Worm (Caenorhabditis elegans): ENCODE data around the gene ZK652.8.

Gene ZK652.8

ce11 chrIII:7854494-7855184 is 11.2 kb upstream of the ZK652.8 start, which contains the start of gene rpl-35 (continued):
- TF ChIP-seq F44E2.7 (GFP tag; IDR thresholded peaks at IDR 0.05), result peak; percentile 96
- peak; percentile 99 for TF ChIP-seq nhr-102 (tag; optimal IDR thresholded peaks at IDR 0.05)
- TF ChIP-seq lin-13 (GFP tag; optimal IDR thresholded peaks at IDR 0.05), result peak; percentile 99
- peak; percentile 98 for TF ChIP-seq lin-15B (tag; optimal IDR thresholded peaks at IDR 0.05)
- TF ChIP-seq lsy-2 (tag; optimal IDR thresholded peaks at IDR 0.05), result peak; percentile 99
- peak; percentile 74 for TF ChIP-seq ceh-28 (tag; optimal IDR thresholded peaks at IDR 0.05)
- peak; percentile 87 for TF ChIP-seq pqm-1 (tag; optimal IDR thresholded peaks at IDR 0.05)
- TF ChIP-seq tra-1 (GFP tag; IDR thresholded peaks at IDR 0.05), result peak; percentile 100
- TF ChIP-seq lim-7 (GFP tag; IDR thresholded peaks at IDR 0.05), result peak; percentile 86
- TF ChIP-seq aha-1 (tag), result peak; percentile 100
- TF ChIP-seq aly-2 (tag; optimal IDR thresholded peaks at IDR 0.05), result peak; percentile 95
- peak; percentile 97 for TF ChIP-seq ces-1 (GFP tag; optimal IDR thresholded peaks at IDR 0.05)
- peak; percentile 99 for TF ChIP-seq php-3 (GFP tag; IDR thresholded peaks at IDR 0.05)
- peak; percentile 92 to 97 for TF ChIP-seq daf-16 (GFP tag; optimal IDR thresholded peaks at IDR 0.05)
- TF ChIP-seq daf-16 (tag; optimal IDR thresholded peaks at IDR 0.05), result peak; percentile 92
- TF ChIP-seq jun-1 (tag; optimal IDR thresholded peaks at IDR 0.05), result peak; percentile 97
- TF ChIP-seq mdt-29 (GFP tag; IDR thresholded peaks at IDR 0.05), result peak; percentile 98
- TF ChIP-seq nhr-237 (tag; optimal IDR thresholded peaks at IDR 0.05), result peak; percentile 85
- TF ChIP-seq spr-3 (GFP tag; optimal IDR thresholded peaks at IDR 0.05), result peak; percentile 97
- peak; percentile 97 for TF ChIP-seq saeg-2 (GFP tag; IDR thresholded peaks at IDR 0.05)
- peak; percentile 98 for TF ChIP-seq spr-1 (tag; optimal IDR thresholded peaks at IDR 0.05)
- TF ChIP-seq hlh-11 (tag; optimal IDR thresholded peaks at IDR 0.05), result peak; percentile 99
- peak; percentile 94 for TF ChIP-seq skn-1 (tag; optimal IDR thresholded peaks at IDR 0.05)
- TF ChIP-seq daf-19 (GFP tag; conservative IDR thresholded peaks at IDR 0.05), result peak; percentile 99
- TF ChIP-seq lin-39 (tag; optimal IDR thresholded peaks at IDR 0.05), result peak; percentile 92
- peak; percentile 96 for TF ChIP-seq snpc-1.2 (GFP tag; IDR thresholded peaks at IDR 0.05)
- TF ChIP-seq lin-38 (GFP tag; IDR thresholded peaks at IDR 0.05), result peak; percentile 98
- peak; percentile 97 for TF ChIP-seq nhr-10 (tag; optimal IDR thresholded peaks at IDR 0.05)
- TF ChIP-seq set-16 (GFP tag; IDR thresholded peaks at IDR 0.05), result no peak; the same call in 1 of the 2 replicates
- TF ChIP-seq zip-2 (tag; optimal IDR thresholded peaks at IDR 0.05), result peak; percentile 93
- TF ChIP-seq R02D3.7 (tag; optimal IDR thresholded peaks at IDR 0.05), result peak; percentile 69
- peak; percentile 99 for TF ChIP-seq nhr-6 (tag; optimal IDR thresholded peaks at IDR 0.05)
- peak; percentile 64 for TF ChIP-seq attf-4 (tag; optimal IDR thresholded peaks at IDR 0.05)
- TF ChIP-seq snpc-4 (tag; optimal IDR thresholded peaks at IDR 0.05), result peak; percentile 55
- peak; percentile 99 for TF ChIP-seq ctbp-1 (GFP tag; IDR thresholded peaks at IDR 0.05)
- TF ChIP-seq hif-1 (tag; optimal IDR thresholded peaks at IDR 0.05), result peak; percentile 92 to 96
- peak; percentile 90 for TF ChIP-seq dmd-8 (GFP tag; IDR thresholded peaks at IDR 0.05)
- peak; percentile 99 for TF ChIP-seq hmg-1.1 (GFP tag; IDR thresholded peaks at IDR 0.05)
- peak; percentile 96 for TF ChIP-seq nhr-48 (tag; optimal IDR thresholded peaks at IDR 0.05)
- TF ChIP-seq mxl-2 (GFP tag; conservative IDR thresholded peaks at IDR 0.05), result peak; percentile 89

DNA sequence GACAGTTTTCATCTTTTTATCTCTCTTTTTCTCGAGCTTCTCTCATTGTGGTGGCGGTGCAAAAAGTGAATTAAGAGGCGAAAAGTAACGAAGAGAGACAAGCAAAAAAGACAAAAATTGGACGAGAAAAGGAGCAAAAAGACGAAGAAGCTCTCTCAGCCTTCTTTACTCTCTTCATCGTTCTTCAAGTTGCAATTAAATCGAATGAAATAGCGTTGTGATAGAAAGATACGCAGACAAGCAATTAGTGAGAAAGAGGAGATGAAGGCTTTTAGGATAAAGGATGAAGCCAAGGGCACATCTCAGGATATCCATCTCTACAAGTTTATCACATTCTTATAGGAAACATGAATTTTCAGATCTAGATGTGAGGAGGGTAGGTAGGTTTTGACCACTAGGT is 4.7 kb upstream of the ZK652.8 start:
- TF ChIP-seq pha-4 (GFP tag; IDR thresholded peaks at IDR 0.05) (no peak), pha-4 (tag; optimal IDR thresholded peaks at IDR 0.05) (no peak), aha-1 (tag) (peak; percentile 69), mdl-1 (tag; optimal IDR thresholded peaks at IDR 0.05) (no peak), fkh-10 (GFP tag; optimal IDR thresholded peaks at IDR 0.05) (peak; percentile 17), lsy-2 (tag; optimal IDR thresholded peaks at IDR 0.05) (peak in 1 of 2 experiments; percentile 22), Y105C5A.15 (GFP tag; IDR thresholded peaks at IDR 0.05) (no peak)
